Fruit fly (Drosophila melanogaster) whole organism: ENCODE results near the gene CG10163.

Experiments used
- CG8478 ChIP-seq: fragments of >200 bp; optimal IDR thresholded peaks from 2 replicates; lab custom pipeline; 2018; ENCODE audit warnings: inconsistent platforms
- Dll ChIP-seq: fragments of >200 bp; optimal IDR thresholded peaks from 2 replicates; lab custom pipeline; 2017
- EcR ChIP-seq, 2 experiments: fragments of >200 bp; optimal IDR thresholded peaks; 2 replicates each; lab custom pipeline; 2017; ENCODE audit warnings: missing biosample characterization in 2 of 2, missing genetic modification characterization in 2 of 2, missing genetic modification reagents in 2 of 2
- pan ChIP-seq: fragments of >200 bp; optimal IDR thresholded peaks from 2 replicates; lab custom pipeline; 2017
- psq ChIP-seq: fragments of >200 bp; optimal IDR thresholded peaks from 2 replicates; lab custom pipeline; 2017
- usp ChIP-seq: fragments of >200 bp; optimal IDR thresholded peaks from 2 replicates; lab custom pipeline; 2017; ENCODE audit warnings: missing biosample characterization, missing genetic modification characterization, mixed read lengths

The CG10163 gene

DNA sequence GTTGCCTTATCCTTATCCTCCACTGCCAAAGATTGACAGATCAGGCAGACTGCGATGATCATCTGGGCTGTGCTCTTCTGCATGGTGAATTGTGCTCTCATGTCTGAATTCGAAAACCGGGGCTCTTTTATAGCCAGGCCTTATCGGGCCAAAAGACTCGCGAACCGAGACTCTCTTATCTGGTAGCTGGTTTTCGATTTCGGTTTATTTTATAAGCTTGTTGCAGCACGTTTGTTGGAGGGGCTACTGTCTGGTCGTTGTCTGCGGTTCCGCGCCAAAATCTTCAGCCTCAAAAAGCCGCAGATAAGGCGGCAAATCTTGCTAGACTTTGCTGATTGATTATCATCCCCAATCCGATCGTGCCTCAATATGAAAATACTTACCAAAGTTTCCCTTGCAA, at the start of gene CG10163:
Gene CG10163 (minus strand): TSS at position 101 of the 400 bp plus-strand sequence.
- TF ChIP-seq CG8478 (lab: Kevin White, UChicago) (no peak), usp (GFP tag; lab: Kevin White, UChicago) (no peak), pan (no peak), Dll (lab: Kevin White, UChicago) (no peak), EcR (GFP tag; optimal IDR thresholded peaks at IDR 0.05; lab: Kevin White, UChicago) (no peak), psq (lab: Kevin White, UChicago) (no peak)

DNA sequence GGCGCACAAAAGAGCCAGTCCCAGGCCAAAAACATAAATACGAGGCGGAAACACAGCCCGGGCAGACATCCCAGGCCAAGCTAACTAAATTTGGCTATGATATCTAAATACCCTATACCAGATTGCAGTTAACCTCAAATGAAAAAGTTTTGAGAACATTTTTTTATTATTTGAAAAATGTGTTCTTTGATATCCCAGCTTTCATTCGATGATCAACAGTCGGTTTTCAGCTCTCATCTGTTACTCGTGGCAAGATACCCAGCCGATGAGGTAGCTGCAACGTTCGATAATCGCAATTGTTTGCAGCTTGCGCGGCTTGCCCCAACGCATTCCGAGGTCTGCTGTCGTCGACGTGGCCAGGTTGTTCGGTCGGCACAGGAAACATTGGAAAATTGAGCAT, 48.7 kb upstream of the CG10163 start:
- TF ChIP-seq Dll (lab: Kevin White, UChicago) (no peak), CG8478 (lab: Kevin White, UChicago) (no peak), pan (no peak), psq (lab: Kevin White, UChicago) (no peak), usp (GFP tag; lab: Kevin White, UChicago) (no peak), EcR (GFP tag; optimal IDR thresholded peaks at IDR 0.05; lab: Kevin White, UChicago) (no peak)

DNA sequence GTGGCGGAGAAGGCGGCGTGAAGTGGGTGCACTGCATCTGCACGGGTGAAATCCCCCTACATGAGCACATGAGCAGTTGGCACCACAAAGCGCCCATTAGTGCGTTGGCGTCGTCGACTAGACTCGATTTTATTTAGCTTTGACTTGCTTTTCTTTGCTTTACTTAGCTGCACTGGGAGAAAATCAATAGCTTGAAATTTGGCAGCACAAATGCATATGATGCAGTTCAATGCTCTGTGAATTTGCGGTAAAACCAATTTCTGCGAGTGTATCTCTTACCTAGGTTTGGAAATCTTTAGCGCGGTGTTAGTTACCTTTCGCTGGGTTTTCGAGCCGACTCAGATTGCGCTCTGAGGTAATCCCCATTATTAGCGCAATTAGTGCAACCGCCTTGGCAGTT, 46.3 kb upstream of the CG10163 start:
- TF ChIP-seq EcR (GFP tag; optimal IDR thresholded peaks at IDR 0.05; lab: Kevin White, UChicago) (no peak), Dll (lab: Kevin White, UChicago) (no peak), psq (lab: Kevin White, UChicago) (no peak), CG8478 (lab: Kevin White, UChicago) (no peak), pan (no peak), usp (GFP tag; lab: Kevin White, UChicago) (no peak)

DNA sequence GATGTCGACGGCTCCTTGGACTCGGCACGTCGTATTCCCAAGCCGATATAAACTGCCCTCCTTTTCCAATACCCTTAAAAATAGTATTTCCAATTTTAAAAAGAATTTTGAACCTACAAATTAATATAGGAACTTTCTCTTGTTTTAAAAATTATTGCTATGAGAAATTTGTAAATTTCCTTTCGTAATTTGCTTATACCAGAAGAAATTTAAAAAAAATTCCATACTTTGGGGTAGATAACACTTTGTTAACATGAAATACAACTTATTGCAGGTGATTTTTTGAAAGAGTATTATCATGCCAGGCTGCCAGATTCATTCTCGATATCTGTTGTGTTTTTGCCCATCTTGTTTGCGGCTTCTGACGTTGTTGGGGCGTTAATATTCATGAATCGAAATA, 43.9 kb upstream of the CG10163 start:
- TF ChIP-seq usp (GFP tag; lab: Kevin White, UChicago) = no peak
- TF ChIP-seq pan = no peak
- TF ChIP-seq psq (lab: Kevin White, UChicago) = no peak
- no peak for TF ChIP-seq EcR (GFP tag; optimal IDR thresholded peaks at IDR 0.05; lab: Kevin White, UChicago)
- no peak for TF ChIP-seq Dll (lab: Kevin White, UChicago)

DNA sequence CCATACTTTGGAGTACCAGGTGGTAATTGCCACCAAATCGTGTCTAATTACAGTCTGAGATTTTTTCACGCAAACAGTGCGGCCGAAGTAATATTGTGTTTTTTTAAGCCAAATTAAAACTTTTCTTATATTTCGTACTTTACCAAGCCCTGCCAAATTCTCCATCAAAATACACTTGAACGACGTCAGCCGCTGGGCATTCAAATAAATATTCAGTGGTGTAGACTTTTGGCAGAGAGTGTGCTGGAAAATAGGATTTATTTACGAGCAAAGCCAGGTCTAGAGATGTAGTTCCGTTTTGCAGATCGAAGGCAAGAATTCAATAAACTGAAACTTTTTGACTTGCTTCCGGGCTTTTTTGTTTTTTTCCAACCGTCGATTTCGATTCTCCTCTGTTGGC, 38.1 kb upstream of the CG10163 start:
- TF ChIP-seq psq (lab: Kevin White, UChicago) = no peak
- no peak for TF ChIP-seq EcR (GFP tag; optimal IDR thresholded peaks at IDR 0.05; lab: Kevin White, UChicago)
- no peak for TF ChIP-seq CG8478 (lab: Kevin White, UChicago)
- no peak for TF ChIP-seq pan

DNA sequence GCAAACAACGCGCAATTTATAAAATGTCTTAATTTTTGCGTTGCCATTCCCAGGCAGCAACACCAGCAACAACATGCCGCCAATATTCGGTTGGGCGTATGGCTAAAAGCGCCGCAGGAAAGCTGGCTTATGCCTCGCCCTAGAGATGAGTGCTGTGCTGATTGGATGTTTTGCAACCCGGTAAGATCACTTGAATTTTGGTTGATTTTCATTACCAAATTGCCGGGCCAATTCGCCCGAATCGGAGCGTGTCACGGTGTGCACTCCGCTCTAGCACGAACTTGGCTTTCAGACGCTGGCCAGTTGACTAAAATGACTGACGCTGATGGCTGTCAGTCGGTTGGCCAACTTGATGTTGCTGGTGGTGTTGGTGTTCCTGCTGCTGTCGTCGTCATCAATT, 26.9 kb upstream of the CG10163 start:
- no peak for TF ChIP-seq Dll (lab: Kevin White, UChicago)
- TF ChIP-seq pan = no peak
- TF ChIP-seq CG8478 (lab: Kevin White, UChicago) = no peak
- TF ChIP-seq EcR (GFP tag; optimal IDR thresholded peaks at IDR 0.05; lab: Kevin White, UChicago) = no peak
- TF ChIP-seq usp (GFP tag; lab: Kevin White, UChicago) = no peak
- TF ChIP-seq psq (lab: Kevin White, UChicago) = no peak

DNA sequence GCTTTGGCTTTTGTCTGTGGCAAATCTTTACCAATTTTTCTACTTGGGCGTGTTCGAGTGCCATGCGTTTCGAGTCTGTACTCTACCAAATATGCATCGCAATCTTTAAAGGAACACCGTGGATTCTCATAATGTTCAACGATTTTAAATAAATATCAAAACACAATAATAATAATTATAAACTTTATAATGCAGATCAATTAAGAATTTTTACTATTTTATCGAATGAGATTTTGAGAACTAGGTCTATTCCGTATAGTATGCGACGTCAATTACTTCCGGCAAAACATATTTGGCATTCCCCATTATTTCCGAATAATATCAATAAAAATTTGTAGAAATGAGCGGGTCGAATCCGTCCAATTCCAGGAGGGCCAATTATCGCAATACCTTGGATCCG, 16.9 kb upstream of the CG10163 start, which contains the start of gene CG43168:
Gene CG43168 (plus strand): TSS at position 301 of the 400 bp plus-strand sequence.
- TF ChIP-seq Dll (lab: Kevin White, UChicago) (no peak), pan (no peak), psq (lab: Kevin White, UChicago) (no peak), CG8478 (lab: Kevin White, UChicago) (no peak), usp (GFP tag; lab: Kevin White, UChicago) (no peak), EcR (GFP tag; optimal IDR thresholded peaks at IDR 0.05; lab: Kevin White, UChicago) (no peak)

DNA sequence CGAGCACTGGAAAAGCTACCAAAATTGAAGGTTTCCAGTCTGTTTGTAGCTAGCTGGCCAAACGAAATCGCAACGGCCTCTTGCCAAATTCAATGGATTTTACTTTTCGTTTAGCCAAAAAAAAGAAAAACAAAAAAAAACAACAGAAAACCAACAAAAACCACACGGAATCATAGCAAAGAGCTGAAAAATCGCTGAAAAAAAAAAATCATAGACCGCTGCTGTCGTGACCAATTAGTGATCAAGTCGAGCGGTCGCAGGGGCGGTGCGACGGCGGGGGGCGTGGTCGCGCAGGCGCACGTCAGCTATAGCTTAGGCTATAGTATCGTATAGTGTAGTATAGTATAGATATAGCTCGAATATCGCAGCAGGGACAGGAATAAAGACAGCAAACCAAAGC, 16.4 kb upstream of the CG10163 start:
- no peak for TF ChIP-seq usp (GFP tag; lab: Kevin White, UChicago)
- TF ChIP-seq Dll (lab: Kevin White, UChicago) = no peak
- no peak for TF ChIP-seq EcR (GFP tag; optimal IDR thresholded peaks at IDR 0.05; lab: Kevin White, UChicago)
- no peak for TF ChIP-seq CG8478 (lab: Kevin White, UChicago)
- no peak for TF ChIP-seq psq (lab: Kevin White, UChicago)
- TF ChIP-seq pan = no peak

DNA sequence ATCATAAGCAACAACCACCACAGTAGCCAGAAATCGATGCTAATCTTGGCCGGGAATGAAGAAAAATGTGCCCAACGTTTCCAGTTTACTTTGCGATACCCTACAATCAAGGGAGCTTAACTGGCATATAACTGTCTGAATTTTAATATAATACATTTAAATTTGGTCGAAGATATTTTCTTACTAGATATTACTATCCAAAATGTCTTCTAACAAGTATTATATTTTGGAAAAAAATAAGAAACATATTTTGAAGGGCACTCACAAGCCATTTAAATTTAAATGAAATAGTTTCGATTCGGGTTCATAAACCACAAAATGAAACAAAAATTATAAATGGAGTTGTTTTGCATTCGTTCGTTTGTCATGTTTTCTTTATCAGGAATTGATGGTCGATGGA, 11.7 kb upstream of the CG10163 start:
- no peak for TF ChIP-seq usp (GFP tag; lab: Kevin White, UChicago)
- no peak for TF ChIP-seq CG8478 (lab: Kevin White, UChicago)
- no peak for TF ChIP-seq pan
- TF ChIP-seq Dll (lab: Kevin White, UChicago) = no peak
- no peak for TF ChIP-seq psq (lab: Kevin White, UChicago)
- no peak for TF ChIP-seq EcR (GFP tag; optimal IDR thresholded peaks at IDR 0.05; lab: Kevin White, UChicago)

DNA sequence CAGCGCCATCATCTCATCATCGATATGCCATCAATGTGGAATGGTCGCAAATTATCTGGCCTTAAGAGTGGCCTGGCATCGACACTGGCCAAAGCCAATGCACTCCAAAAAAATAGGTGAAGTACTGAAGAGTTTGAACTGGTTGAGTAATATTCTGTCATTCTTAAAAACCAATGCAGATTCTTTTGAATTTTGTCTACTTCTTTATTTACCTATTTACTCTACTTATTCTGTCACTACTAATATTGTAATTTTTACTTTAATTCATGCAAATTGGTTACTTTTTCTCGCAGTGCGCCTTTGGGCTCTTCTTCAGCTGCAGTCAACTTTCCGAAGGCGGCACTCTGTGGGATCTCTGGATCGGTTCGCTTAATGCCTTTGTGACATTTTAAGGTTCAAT, 10.4 kb upstream of the CG10163 start:
- TF ChIP-seq usp (GFP tag; lab: Kevin White, UChicago) (no peak), psq (lab: Kevin White, UChicago) (no peak), CG8478 (lab: Kevin White, UChicago) (no peak), pan (no peak), EcR (GFP tag; optimal IDR thresholded peaks at IDR 0.05; lab: Kevin White, UChicago) (no peak)

DNA sequence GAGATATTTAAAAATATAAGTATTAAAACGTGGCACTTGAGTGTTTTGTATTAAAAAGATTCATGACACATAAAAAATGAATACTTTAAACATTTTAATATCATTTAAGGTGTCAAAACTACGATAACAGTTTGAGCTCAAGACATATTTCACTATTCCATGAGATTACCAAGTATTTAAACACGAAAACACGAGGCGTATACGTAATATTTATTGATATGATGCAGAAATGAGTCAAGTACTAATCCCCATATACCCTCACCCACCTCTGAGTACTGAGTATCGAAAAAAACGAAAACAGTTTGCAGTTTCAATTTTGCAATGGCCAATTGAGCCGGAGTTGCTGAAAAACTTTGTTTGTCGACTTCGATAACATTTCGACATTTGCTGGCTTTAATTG, 9.5 kb upstream of the CG10163 start:
- TF ChIP-seq EcR (GFP tag; optimal IDR thresholded peaks at IDR 0.05; lab: Kevin White, UChicago) = no peak
- no peak for TF ChIP-seq usp (GFP tag; lab: Kevin White, UChicago)
- TF ChIP-seq CG8478 (lab: Kevin White, UChicago) = no peak
- TF ChIP-seq Dll (lab: Kevin White, UChicago) = no peak
- no peak for TF ChIP-seq psq (lab: Kevin White, UChicago)
- TF ChIP-seq pan = no peak

DNA sequence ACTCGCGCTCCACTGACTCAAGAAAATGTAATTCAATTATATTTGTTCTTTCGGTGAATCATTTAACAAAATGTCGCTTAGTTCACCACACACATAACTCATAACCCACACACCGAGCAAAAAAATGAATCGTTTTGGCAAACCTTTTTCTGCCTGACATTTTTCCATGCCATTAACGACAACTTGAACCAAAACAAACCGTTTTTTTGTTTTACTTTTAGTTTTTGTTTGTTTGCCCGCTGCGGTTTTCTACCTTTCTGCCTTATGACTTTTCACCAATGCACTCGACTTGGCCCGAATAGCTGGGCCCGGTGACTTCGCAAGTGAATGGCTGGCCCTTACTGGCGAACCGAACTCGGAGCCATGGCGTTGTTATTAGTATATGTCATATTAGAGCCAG, 8.9 kb upstream of the CG10163 start:
- TF ChIP-seq psq (lab: Kevin White, UChicago) = no peak
- no peak for TF ChIP-seq pan
- TF ChIP-seq usp (GFP tag; lab: Kevin White, UChicago) = no peak
- no peak for TF ChIP-seq Dll (lab: Kevin White, UChicago)
- TF ChIP-seq EcR (GFP tag; optimal IDR thresholded peaks at IDR 0.05; lab: Kevin White, UChicago) = no peak
- TF ChIP-seq CG8478 (lab: Kevin White, UChicago) = no peak
